Worm (Caenorhabditis elegans) whole organism, L3 larva: ENCODE measurements around the gene ZK813.7.

ENCODE experiments used
- R02D3.7 ChIP-seq: fragments of 150-350 bp; optimal IDR thresholded peaks from 2 replicates; lab custom pipeline; 2014; ENCODE audit warnings: missing biosample characterization, missing genetic modification characterization
- ama-1 ChIP-seq: fragments of 150-350 bp; optimal IDR thresholded peaks from 2 replicates; lab custom pipeline; 2018
- ceh-28 ChIP-seq: fragments of 150-350 bp; optimal IDR thresholded peaks from 2 replicates; lab custom pipeline; 2014; ENCODE audit warnings: missing biosample characterization, missing genetic modification reagents, missing genetic modification characterization
- ceh-9 ChIP-seq: sonication (generic microtip); optimal IDR thresholded peaks from 2 replicates; lab custom pipeline; 2018; ENCODE audit warnings: missing biosample characterization, missing genetic modification characterization
- daf-12 ChIP-seq: fragments of 150-350 bp; optimal IDR thresholded peaks from 2 replicates; lab custom pipeline; 2014; ENCODE audit warnings: missing biosample characterization, missing genetic modification reagents, missing genetic modification characterization
- egl-27 ChIP-seq: sonication (generic microtip); optimal IDR thresholded peaks from 4 replicates; lab custom pipeline; 2017; ENCODE audit warnings: missing biosample characterization, missing genetic modification reagents, missing genetic modification characterization
- egl-5 ChIP-seq: fragments of 150-350 bp; optimal IDR thresholded peaks from 2 replicates; lab custom pipeline; 2017; ENCODE audit warnings: missing biosample characterization, missing genetic modification reagents, missing genetic modification characterization, inconsistent platforms
- elt-1 ChIP-seq: fragments of 150-350 bp; optimal IDR thresholded peaks from 2 replicates; lab custom pipeline; 2014; ENCODE audit warnings: missing biosample characterization, missing genetic modification characterization
- elt-2 ChIP-seq: sonication (generic microtip); optimal IDR thresholded peaks from 2 replicates; lab custom pipeline; 2016; ENCODE audit warnings: missing genetic modification reagents, mild to moderate bottlenecking, missing genetic modification characterization, missing compliant biosample characterization
- elt-3 ChIP-seq, 3 experiments: fragments of 150-350 bp in 1 of 3; sonication (generic microtip) in 2 of 3; optimal IDR thresholded peaks; 2 replicates in 2 of 3; 4 replicates in 1 of 3; lab custom pipeline; 2014 to 2017; ENCODE audit warnings: missing biosample characterization in 3 of 3, missing genetic modification characterization in 3 of 3
- fos-1 ChIP-seq: fragments of 150-350 bp; optimal IDR thresholded peaks from 2 replicates; lab custom pipeline; 2014; ENCODE audit warnings: missing biosample characterization, missing genetic modification characterization
- hmg-11 ChIP-seq: sonication (generic microtip); optimal IDR thresholded peaks from 2 replicates; lab custom pipeline; 2016; ENCODE audit warnings: missing genetic modification characterization, missing compliant biosample characterization
- lin-15B ChIP-seq: fragments of 150-350 bp; optimal IDR thresholded peaks from 2 replicates; lab custom pipeline; 2014; ENCODE audit warnings: missing biosample characterization, missing genetic modification characterization
- lin-39 ChIP-seq: fragments of 150-350 bp; optimal IDR thresholded peaks from 2 replicates; lab custom pipeline; 2018; ENCODE audit warnings: missing biosample characterization, missing genetic modification reagents, missing genetic modification characterization
- lsy-12 ChIP-seq: sonication (generic microtip); optimal IDR thresholded peaks from 2 replicates; lab custom pipeline; 2016; ENCODE audit warnings: mild to moderate bottlenecking, missing genetic modification characterization, missing compliant biosample characterization
- mdl-1 ChIP-seq: fragments of 150-350 bp; optimal IDR thresholded peaks from 2 replicates; lab custom pipeline; 2014; ENCODE audit warnings: missing biosample characterization, missing genetic modification characterization
- mml-1 ChIP-seq: fragments of 150-350 bp; sonication (generic microtip); optimal IDR thresholded peaks from 3 replicates; lab custom pipeline; 2014; ENCODE audit warnings: missing biosample characterization, missing genetic modification characterization
- nfya-1 ChIP-seq: sonication (generic microtip); optimal IDR thresholded peaks from 2 replicates; lab custom pipeline; 2017; ENCODE audit warnings: missing genetic modification characterization, mild to moderate bottlenecking, missing compliant biosample characterization, antibody characterized with exemption, moderate library complexity; ENCODE audit not compliant: insufficient read depth
- nhr-11 ChIP-seq: fragments of 150-350 bp; optimal IDR thresholded peaks from 2 replicates; lab custom pipeline; 2014; ENCODE audit warnings: missing biosample characterization, missing genetic modification characterization
- nhr-23 ChIP-seq: fragments of 150-350 bp; optimal IDR thresholded peaks from 2 replicates; lab custom pipeline; 2014; ENCODE audit warnings: missing biosample characterization, missing genetic modification reagents, missing genetic modification characterization
- nhr-25 ChIP-seq: sonication (generic microtip); optimal IDR thresholded peaks from 2 replicates; lab custom pipeline; 2017; ENCODE audit warnings: missing biosample characterization, missing genetic modification characterization
- nhr-43 ChIP-seq: sonication (generic microtip); optimal IDR thresholded peaks from 2 replicates; lab custom pipeline; 2016; ENCODE audit warnings: mild to moderate bottlenecking, missing genetic modification characterization, missing compliant biosample characterization; ENCODE audit not compliant: poor library complexity, severe bottlenecking
- nhr-76 ChIP-seq: fragments of 150-350 bp; sonication (generic microtip); optimal IDR thresholded peaks from 5 replicates; lab custom pipeline; 2014; ENCODE audit warnings: missing biosample characterization, missing genetic modification characterization
- pha-4 ChIP-seq: fragments of 150-350 bp; optimal IDR thresholded peaks from 2 replicates; lab custom pipeline; 2014; ENCODE audit warnings: missing biosample characterization, missing genetic modification reagents, missing genetic modification characterization
- pqm-1 ChIP-seq: fragments of 150-350 bp; optimal IDR thresholded peaks from 2 replicates; lab custom pipeline; 2017; ENCODE audit warnings: missing biosample characterization, missing genetic modification characterization, inconsistent platforms
- sea-2 ChIP-seq: fragments of 150-350 bp; sonication (generic microtip); optimal IDR thresholded peaks from 4 replicates; lab custom pipeline; 2014; ENCODE audit warnings: missing biosample characterization, missing genetic modification reagents, missing genetic modification characterization
- snpc-4 ChIP-seq: fragments of 150-350 bp; optimal IDR thresholded peaks from 2 replicates; lab custom pipeline; 2014; ENCODE audit warnings: missing biosample characterization, missing genetic modification characterization
- unc-62 ChIP-seq: fragments of 150-350 bp; sonication (generic microtip); optimal IDR thresholded peaks from 4 replicates; lab custom pipeline; 2014; ENCODE audit warnings: missing biosample characterization, missing genetic modification reagents, missing genetic modification characterization
- zag-1 ChIP-seq: fragments of 150-350 bp; optimal IDR thresholded peaks from 2 replicates; lab custom pipeline; 2014; ENCODE audit warnings: missing biosample characterization, missing genetic modification characterization
- ztf-11 ChIP-seq: fragments of 150-350 bp; optimal IDR thresholded peaks from 2 replicates; lab custom pipeline; 2014; ENCODE audit warnings: missing biosample characterization, missing genetic modification characterization
- ztf-4 ChIP-seq: fragments of 150-350 bp; optimal IDR thresholded peaks from 2 replicates; lab custom pipeline; 2014; ENCODE audit warnings: missing biosample characterization, missing genetic modification characterization

ZK813.7 gene

ce11 chrX:3451122-3451521 lies 6.5 kb downstream of the ZK813.7 start, which contains the start of gene ZK813.5:
ZK813.5 (minus strand) TSS chrX:3451222.
- TF ChIP-seq pha-4 (tag; lab: Kevin White, UChicago), result no peak
- no peak for TF ChIP-seq mdl-1 (tag; lab: Kevin White, UChicago)
- TF ChIP-seq egl-5 (tag; lab: Kevin White, UChicago), result no peak
- no peak for TF ChIP-seq sea-2 (GFP tag; lab: Kevin White, UChicago)
- TF ChIP-seq ceh-9 (tag; lab: Kevin White, UChicago), result no peak
- no peak for TF ChIP-seq daf-12 (tag; lab: Kevin White, UChicago)
- no peak for TF ChIP-seq ztf-4 (tag; lab: Kevin White, UChicago)
- no peak for TF ChIP-seq nhr-23
- no peak for TF ChIP-seq ztf-11 (tag; lab: Kevin White, UChicago)
- no peak for TF ChIP-seq elt-1
- no peak for TF ChIP-seq lsy-12 (tag; lab: Kevin White, UChicago)

ce11 chrX:3453870-3454269 lies 9.3 kb downstream of the ZK813.7 start:
- TF ChIP-seq egl-27 (tag; lab: Kevin White, UChicago) (no peak), egl-5 (tag; lab: Kevin White, UChicago) (no peak), fos-1 (no peak), lin-15B (no peak), unc-62 (GFP tag; lab: Kevin White, UChicago) (no peak), nhr-76 (tag; lab: Kevin White, UChicago) (no peak), elt-2 (tag; lab: Kevin White, UChicago) (no peak)

ce11 chrX:3455561-3455960 lies 10.9 kb downstream of the ZK813.7 start:
- TF ChIP-seq egl-5 (tag; lab: Kevin White, UChicago) (peak; percentile 61), unc-62 (GFP tag; lab: Kevin White, UChicago) (peak; percentile 43), nfya-1 (tag; lab: Kevin White, UChicago) (peak; percentile 50), elt-3 (tag; optimal IDR thresholded peaks at IDR 0.05; lab: Kevin White, UChicago) (no peak), zag-1 (tag; lab: Kevin White, UChicago) (no peak), ceh-28 (tag; lab: Kevin White, UChicago) (no peak), lin-39 (tag; lab: Kevin White, UChicago) (peak; percentile 93)

- TF ChIP-seq pha-4 (tag; lab: Kevin White, UChicago) (no peak), unc-62 (GFP tag; lab: Kevin White, UChicago) (no peak), lin-15B (no peak), elt-1 (no peak), ama-1 (lab: Kevin White, UChicago) (no peak), lsy-12 (tag; lab: Kevin White, UChicago) (no peak), fos-1 (no peak), nhr-25 (tag; lab: Kevin White, UChicago) (no peak)
Observed at ce11 chrX:3462086-3462485, 17.5 kb downstream of the ZK813.7 start.

- TF ChIP-seq nhr-25 (tag; lab: Kevin White, UChicago) (peak; percentile 27), snpc-4 (no peak)
Observed at ce11 chrX:3463875-3464274, 19.3 kb downstream of the ZK813.7 start.

- no peak for TF ChIP-seq hmg-11 (tag; lab: Kevin White, UChicago)
- TF ChIP-seq mml-1 (tag; lab: Kevin White, UChicago), result no peak
- peak; percentile 60 for TF ChIP-seq lin-39 (tag; lab: Kevin White, UChicago)
Observed at ce11 chrX:3464309-3465038, 19.9 kb downstream of the ZK813.7 start.

- no peak for TF ChIP-seq pqm-1 (tag; lab: Kevin White, UChicago)
- TF ChIP-seq ztf-11 (tag; lab: Kevin White, UChicago), result no peak
- no peak for TF ChIP-seq nhr-25 (tag; lab: Kevin White, UChicago)
- no peak for TF ChIP-seq nhr-43 (tag; lab: Kevin White, UChicago)
- no peak for TF ChIP-seq lin-15B
- no peak for TF ChIP-seq R02D3.7
- no peak for TF ChIP-seq nhr-11 (tag; lab: Kevin White, UChicago)
Observed at ce11 chrX:3465785-3466184, 21.2 kb downstream of the ZK813.7 start, which contains the start of the genes ZK377.15 and sax-3. ZK377.15 (minus strand) TSS chrX:3465885. sax-3 (minus strand) TSS chrX:3465927.
